Worm (Caenorhabditis elegans): ENCODE results near the gene sod-3.

ce11 chrX:17070495-17070894, 22.1 kb upstream of the sod-3 start:
- TF ChIP-seq ceh-13 (GFP tag; optimal IDR thresholded peaks at IDR 0.05) (no peak), B0310.2 (tag; optimal IDR thresholded peaks at IDR 0.05) (no peak), hmg-4 (GFP tag; optimal IDR thresholded peaks at IDR 0.05) (no peak), flt-1 (GFP tag; IDR thresholded peaks at IDR 0.05) (no peak), tbx-37 (GFP tag; conservative IDR thresholded peaks at IDR 0.05) (no peak)
